Worm (Caenorhabditis elegans): ENCODE measurements around the gene W06G6.11.

The W06G6.11 gene

DNA sequence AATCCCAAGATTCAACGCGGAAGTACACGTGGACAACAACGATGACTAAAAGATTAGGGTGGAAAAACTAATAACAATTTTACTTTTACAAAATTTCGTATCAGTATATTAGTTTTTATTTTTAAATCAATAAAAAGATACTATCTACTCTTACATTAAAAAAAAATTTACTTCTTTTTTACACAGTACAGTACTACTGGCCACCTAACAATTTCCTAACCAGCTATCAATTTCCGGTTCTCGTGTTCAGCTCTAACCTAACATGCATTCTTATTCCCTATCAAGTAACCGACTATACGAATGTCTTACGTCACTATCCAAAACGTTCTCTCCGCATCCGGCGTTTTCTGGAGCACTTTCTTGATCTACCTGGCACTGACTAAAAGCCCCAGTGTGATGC is 19.5 kb downstream of the W06G6.11 start, which contains the start of gene srd-21:
srd-21 (plus strand) TSS at position 301 of the 400 bp plus-strand sequence.
- TF ChIP-seq nhr-11 (tag; optimal IDR thresholded peaks at IDR 0.05), result no peak
- no peak for TF ChIP-seq ama-1 (optimal IDR thresholded peaks at IDR 0.05)
- no peak for TF ChIP-seq egl-27 (tag; optimal IDR thresholded peaks at IDR 0.05)
- no peak for TF ChIP-seq Y116A8C.19 (tag; optimal IDR thresholded peaks at IDR 0.05; ENCODE audit: borderline replicate concordance)
- no peak for TF ChIP-seq grh-1 (GFP tag; IDR thresholded peaks at IDR 0.05)
- TF ChIP-seq sox-4 (tag; optimal IDR thresholded peaks at IDR 0.05), result no peak
- TF ChIP-seq lin-15B (tag; optimal IDR thresholded peaks at IDR 0.05), result no peak
- no peak for TF ChIP-seq zag-1 (tag; optimal IDR thresholded peaks at IDR 0.05)
- TF ChIP-seq xbp-1 (tag; optimal IDR thresholded peaks at IDR 0.05), result no peak
- TF ChIP-seq mep-1 (tag; optimal IDR thresholded peaks at IDR 0.05), result no peak
- TF ChIP-seq efl-1 (optimal IDR thresholded peaks at IDR 0.05), result no peak
- no peak for TF ChIP-seq efl-1 (GFP tag; optimal IDR thresholded peaks at IDR 0.05 in 1 of 2)
- TF ChIP-seq lin-13 (GFP tag; optimal IDR thresholded peaks at IDR 0.05), result no peak

DNA sequence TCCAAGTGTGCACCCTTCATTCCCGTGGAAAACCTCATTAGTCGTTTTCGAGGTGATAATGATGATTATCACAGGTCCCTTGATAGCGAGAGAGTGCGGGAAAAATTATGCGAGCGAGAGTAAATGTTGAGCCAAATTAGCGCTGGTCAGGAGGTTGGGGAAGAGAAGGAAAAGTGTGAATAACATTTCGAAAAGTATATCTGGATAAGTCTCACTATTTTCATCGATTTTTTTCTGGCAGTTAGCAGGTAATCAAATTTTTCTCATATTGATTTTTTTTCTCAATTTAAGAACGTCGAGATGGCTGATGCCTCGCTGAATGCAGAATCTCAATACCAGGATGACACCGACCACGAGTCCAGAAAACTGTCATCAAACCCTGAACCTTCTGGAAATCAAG is 20.1 kb downstream of the W06G6.11 start, which contains the start of gene W06G6.2:
W06G6.2 (plus strand) TSS at position 301 of the 400 bp plus-strand sequence.
- no peak for TF ChIP-seq hlh-17 (GFP tag; optimal IDR thresholded peaks at IDR 0.05; ENCODE audit: borderline replicate concordance)
- no peak for TF ChIP-seq nhr-84 (tag; optimal IDR thresholded peaks at IDR 0.05)
- no peak for TF ChIP-seq tlp-1 (tag; optimal IDR thresholded peaks at IDR 0.05)
- no peak for TF ChIP-seq snpc-4 (tag; optimal IDR thresholded peaks at IDR 0.05)
- TF ChIP-seq ama-1 (optimal IDR thresholded peaks at IDR 0.05), result no peak

DNA sequence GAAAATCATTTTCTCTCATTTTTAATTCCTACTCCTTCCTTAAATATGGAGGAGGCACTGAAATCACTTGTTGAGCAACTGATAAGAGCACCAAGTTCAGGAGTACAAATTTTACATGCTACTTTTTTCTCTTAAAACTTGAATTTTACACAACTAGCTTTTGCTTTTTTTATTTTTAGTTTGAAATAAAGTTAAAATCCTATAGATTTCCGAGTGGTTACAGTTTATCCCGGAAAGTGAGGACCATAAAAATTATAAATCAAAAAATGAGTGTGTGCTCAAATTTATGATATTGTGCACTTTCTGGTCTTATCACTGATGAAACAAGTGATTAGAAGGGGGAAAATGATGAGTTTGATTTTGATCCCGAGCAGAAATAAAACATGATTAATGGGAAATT is 21.1 kb downstream of the W06G6.11 start, which contains the start of gene oac-53:
oac-53 (minus strand) TSS at position 9 of the 400 bp plus-strand sequence.
- TF ChIP-seq lir-3 (tag; optimal IDR thresholded peaks at IDR 0.05; ENCODE audit: poor library complexity) (no peak), egl-27 (tag; optimal IDR thresholded peaks at IDR 0.05) (no peak), sptf-1 (tag; optimal IDR thresholded peaks at IDR 0.05) (no peak), tlp-1 (tag; optimal IDR thresholded peaks at IDR 0.05) (peak; percentile 3), nhr-77 (tag; optimal IDR thresholded peaks at IDR 0.05) (no peak), fkh-4 (tag; optimal IDR thresholded peaks at IDR 0.05; ENCODE audit: borderline replicate concordance) (no peak), dpl-1 (GFP tag; optimal IDR thresholded peaks at IDR 0.05) (no peak), jun-1 (tag; optimal IDR thresholded peaks at IDR 0.05) (no peak), mef-2 (tag; optimal IDR thresholded peaks at IDR 0.05) (no peak), nhr-47 (tag; optimal IDR thresholded peaks at IDR 0.05) (no peak), Y116A8C.19 (tag; optimal IDR thresholded peaks at IDR 0.05; ENCODE audit: borderline replicate concordance) (no peak), unc-98 (GFP tag; IDR thresholded peaks at IDR 0.05) (no peak), nhr-76 (tag; optimal IDR thresholded peaks at IDR 0.05) (no peak), elt-2 (tag; optimal IDR thresholded peaks at IDR 0.05) (peak; percentile 77), nhr-28 (tag; optimal IDR thresholded peaks at IDR 0.05) (no peak)

ce11 chrV:16622754-16623261 is 26.3 kb downstream of the W06G6.11 start, which contains the start of gene Y70C5A.2:
Y70C5A.2 (minus strand) TSS chrV:16623211.
- TF ChIP-seq nhr-77 (tag; optimal IDR thresholded peaks at IDR 0.05), result no peak
- no peak for TF ChIP-seq fkh-10 (GFP tag; optimal IDR thresholded peaks at IDR 0.05)
- no peak for TF ChIP-seq nhr-20 (tag; optimal IDR thresholded peaks at IDR 0.05)
- no peak for TF ChIP-seq sox-4 (tag; optimal IDR thresholded peaks at IDR 0.05)
- no peak for TF ChIP-seq ets-5 (GFP tag; IDR thresholded peaks at IDR 0.05)
- no peak for TF ChIP-seq C04F5.9 (tag; optimal IDR thresholded peaks at IDR 0.05)
- no peak for TF ChIP-seq xbp-1 (tag; optimal IDR thresholded peaks at IDR 0.05)
- TF ChIP-seq ceh-63 (GFP tag; optimal IDR thresholded peaks at IDR 0.05), result no peak
- no peak for TF ChIP-seq unc-30 (tag; optimal IDR thresholded peaks at IDR 0.05)
- no peak for TF ChIP-seq C16A3.4 (tag; optimal IDR thresholded peaks at IDR 0.05)
- no peak for TF ChIP-seq blmp-1 (tag; optimal IDR thresholded peaks at IDR 0.05)
- no peak for TF ChIP-seq tbx-2 (tag; optimal IDR thresholded peaks at IDR 0.05)
- TF ChIP-seq mdl-1 (tag; optimal IDR thresholded peaks at IDR 0.05), result no peak
- no peak for TF ChIP-seq jun-1 (tag; optimal IDR thresholded peaks at IDR 0.05)
- TF ChIP-seq mef-2 (tag; optimal IDR thresholded peaks at IDR 0.05), result no peak
- TF ChIP-seq ztf-4 (tag; optimal IDR thresholded peaks at IDR 0.05), result no peak
- TF ChIP-seq egl-13 (tag; optimal IDR thresholded peaks at IDR 0.05), result no peak

Measured in whole organism, L1 larva.